Fruit fly (Drosophila melanogaster): ENCODE results near the gene CG14957.
A peak's percentile ranks its signal among the peaks of the same experiment; 100 is the strongest.

Gene CG14957

DNA sequence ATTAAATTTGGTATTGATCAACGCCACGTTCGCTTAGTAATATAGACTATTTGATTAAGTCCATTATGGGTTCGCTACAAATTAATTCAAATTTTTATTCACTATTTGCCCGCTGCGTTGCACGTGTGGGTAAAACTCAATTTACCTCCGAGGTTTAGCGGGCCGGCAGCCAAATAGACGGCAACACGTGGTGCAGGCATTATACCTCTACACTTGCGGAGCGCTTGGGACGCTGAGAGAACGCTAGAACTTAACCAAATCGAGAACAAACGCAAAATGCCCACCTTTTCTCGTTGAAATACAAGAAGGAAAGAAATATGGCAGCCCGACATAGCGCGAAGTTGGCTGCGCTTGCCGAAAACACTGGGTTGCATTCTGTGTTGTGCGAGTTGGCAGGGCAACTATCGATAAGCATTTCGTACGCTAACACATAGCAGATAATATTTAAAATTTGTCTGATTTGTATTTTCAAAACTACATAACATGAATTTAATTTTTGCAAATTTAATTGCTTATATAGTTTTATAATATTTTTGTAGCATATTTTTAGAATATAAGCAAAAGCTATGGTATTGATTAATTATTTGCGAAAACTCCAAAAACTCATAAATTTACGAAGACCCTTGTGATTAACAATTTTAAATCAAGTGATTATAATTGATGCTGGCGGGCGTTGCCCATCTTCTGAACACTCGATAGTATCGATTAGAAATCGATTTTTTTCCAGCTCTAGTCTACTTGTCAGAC lies 35.5 kb downstream of the CG14957 start, which contains the start of the genes RpL28 and eIF1 (continued):
- TF ChIP-seq zfh1 (GFP tag; IDR thresholded peaks at IDR 0.05) (peak; percentile 93), ftz-f1 (GFP tag; optimal IDR thresholded peaks at IDR 0.05) (peak; percentile 52), CG6689 (GFP tag; IDR thresholded peaks at IDR 0.05) (peak; percentile 73), Dad (GFP tag; optimal IDR thresholded peaks at IDR 0.05) (peak; percentile 88), ara (GFP tag; IDR thresholded peaks at IDR 0.05) (peak; percentile 84), mld (GFP tag; IDR thresholded peaks at IDR 0.05; ENCODE audit: partially characterized antibody) (0 out of 3 replicates have a peak, but pooled peaks have one; percentile 39), NFAT (GFP tag; IDR thresholded peaks at IDR 0.05) (peak; percentile 95), Hand (GFP tag; optimal IDR thresholded peaks at IDR 0.05) (peak; percentile 81), repo (GFP tag; optimal IDR thresholded peaks at IDR 0.05) (peak; percentile 92), hbn (GFP tag; IDR thresholded peaks at IDR 0.05; ENCODE audit: partially characterized antibody) (peak; percentile 64), seq (GFP tag; IDR thresholded peaks at IDR 0.05) (peak; percentile 61; the same call in 1 of the 2 replicates), CG17612 (GFP tag; IDR thresholded peaks at IDR 0.05) (peak; percentile 54; the same call in 1 of the 2 replicates), Dbx (GFP tag; IDR thresholded peaks at IDR 0.05) (peak; percentile 90), bowl (GFP tag; IDR thresholded peaks at IDR 0.05) (0 out of 2 replicates have a peak, but pooled peaks have one; percentile 58), CG6854 (GFP tag; optimal IDR thresholded peaks at IDR 0.05) (peak; percentile 77), CG12236 (GFP tag; optimal IDR thresholded peaks at IDR 0.05) (peak; percentile 85), CG3726 (GFP tag; IDR thresholded peaks at IDR 0.05) (peak; percentile 83; the same call in 2 of the 3 replicates), CG9876 (GFP tag; optimal IDR thresholded peaks at IDR 0.05) (peak; percentile 95), H2.0 (GFP tag; IDR thresholded peaks at IDR 0.05) (peak; percentile 77), chif (GFP tag; optimal IDR thresholded peaks at IDR 0.05) (peak; percentile 84 to 91), CG12391 (tag; optimal IDR thresholded peaks at IDR 0.05) (peak; percentile 92), E2f2 (GFP tag; IDR thresholded peaks at IDR 0.05) (peak; percentile 73), pan (optimal IDR thresholded peaks at IDR 0.05) (no peak), pan (GFP tag; optimal IDR thresholded peaks at IDR 0.05 in 1 of 2, IDR thresholded peaks at IDR 0.05 in 1 of 2) (peak in 1 of 2 experiments; percentile 88), CG10366 (GFP tag; IDR thresholded peaks at IDR 0.05) (peak; percentile 87), ken (GFP tag; IDR thresholded peaks at IDR 0.05) (peak; percentile 89), Hr3 (GFP tag; optimal IDR thresholded peaks at IDR 0.05) (peak; percentile 82), ewg (GFP tag; optimal IDR thresholded peaks at IDR 0.05) (peak; percentile 84), fru (optimal IDR thresholded peaks at IDR 0.05) (no peak), maf-S (GFP tag; optimal IDR thresholded peaks at IDR 0.05) (peak; percentile 87), Lhr (GFP tag; optimal IDR thresholded peaks at IDR 0.05) (peak; percentile 94), D19A (tag; optimal IDR thresholded peaks at IDR 0.05) (peak; percentile 59), CG4360 (GFP tag; IDR thresholded peaks at IDR 0.05) (peak; percentile 59; the same call in 1 of the 2 replicates), CG4730 (GFP tag; IDR thresholded peaks at IDR 0.05) (peak; percentile 69), sob (GFP tag; IDR thresholded peaks at IDR 0.05) (peak; percentile 91), shn (GFP tag; optimal IDR thresholded peaks at IDR 0.05) (peak; percentile 92), CG15514 (GFP tag; optimal IDR thresholded peaks at IDR 0.05) (peak; percentile 92), phol (tag; optimal IDR thresholded peaks at IDR 0.05) (peak; percentile 99), tgo (GFP tag; IDR thresholded peaks at IDR 0.05) (peak; percentile 79), Nf-YC (tag; optimal IDR thresholded peaks at IDR 0.05) (peak; percentile 81), Xbp1 (GFP tag; optimal IDR thresholded peaks at IDR 0.05) (peak; percentile 93), pum (GFP tag; optimal IDR thresholded peaks at IDR 0.05) (peak; percentile 85), grau (tag; optimal IDR thresholded peaks at IDR 0.05) (peak; percentile 83), al (GFP tag; IDR thresholded peaks at IDR 0.05) (peak; percentile 67), CG7786 (GFP tag; optimal IDR thresholded peaks at IDR 0.05) (peak; percentile 84), hkb (optimal IDR thresholded peaks at IDR 0.05) (no peak), hkb (GFP tag; IDR thresholded peaks at IDR 0.05) (peak; percentile 80), CG7372 (GFP tag; IDR thresholded peaks at IDR 0.05) (peak; percentile 71), CG2875 (GFP tag; optimal IDR thresholded peaks at IDR 0.05) (peak; percentile 88), CG8388 (GFP tag; optimal IDR thresholded peaks at IDR 0.05) (peak; percentile 80), CG4854 (GFP tag; optimal IDR thresholded peaks at IDR 0.05) (peak; percentile 85)

Measured in whole organism, embryonic.